Fruit fly (Drosophila melanogaster) whole organism, wandering third instar larva: Measurements from ENCODE around the gene bocks.

Experiments
- CG9705 ChIP-seq: fragments of 200-800 bp; sonication (Bioruptor generic); optimal IDR thresholded peaks from 2 replicates; lab custom pipeline; 2018; ENCODE audit warnings: missing biosample characterization, mild to moderate bottlenecking, missing genetic modification characterization
- Dfd ChIP-seq: fragments of >200 bp; optimal IDR thresholded peaks from 2 replicates; lab custom pipeline; 2017; ENCODE audit warnings: missing biosample characterization, missing genetic modification characterization
- HLH106 ChIP-seq: fragments of 200-800 bp; optimal IDR thresholded peaks from 3 replicates; lab custom pipeline; 2019; ENCODE audit warnings: missing biosample characterization, mild to moderate bottlenecking, missing genetic modification characterization, moderate library complexity
- Hnf4 ChIP-seq: fragments of 200-800 bp; sonication (Bioruptor generic); optimal IDR thresholded peaks from 2 replicates; lab custom pipeline; 2016; ENCODE audit warnings: missing biosample characterization, mild to moderate bottlenecking, missing genetic modification characterization
- N ChIP-seq: fragments of >200 bp; optimal IDR thresholded peaks from 2 replicates; lab custom pipeline; 2018; ENCODE audit warnings: missing biosample characterization, missing external identifiers, missing genetic modification characterization
- Rel ChIP-seq, 2 experiments: fragments of 200-800 bp; sonication (Bioruptor generic) in 1 of 2; optimal IDR thresholded peaks; 2 replicates in 1 of 2; 3 replicates in 1 of 2; lab custom pipeline; 2016 to 2019; ENCODE audit warnings: mild to moderate bottlenecking in 2 of 2, missing biosample characterization in 2 of 2, missing genetic modification characterization in 2 of 2, moderate library complexity in 1 of 2
- brk ChIP-seq: fragments of 200-800 bp; sonication (Bioruptor generic); optimal IDR thresholded peaks from 2 replicates; lab custom pipeline; 2016; ENCODE audit warnings: missing biosample characterization, mild to moderate bottlenecking, missing genetic modification characterization
- foxo ChIP-seq, 2 experiments: fragments of 200-800 bp; sonication (Bioruptor generic); optimal IDR thresholded peaks; 2 replicates in 1 of 2; 3 replicates in 1 of 2; lab custom pipeline; 2016 to 2017; ENCODE audit warnings: missing biosample characterization in 2 of 2, missing genetic modification characterization in 2 of 2
- h ChIP-seq: fragments of 200-800 bp; sonication (Bioruptor generic); optimal IDR thresholded peaks from 3 replicates; lab custom pipeline; 2016; ENCODE audit warnings: missing biosample characterization, mild to moderate bottlenecking, missing genetic modification characterization
- lola ChIP-seq: fragments of >200 bp; optimal IDR thresholded peaks from 2 replicates; lab custom pipeline; 2017; ENCODE audit warnings: missing biosample characterization, missing genetic modification characterization
- pan ChIP-seq: fragments of >200 bp; optimal IDR thresholded peaks from 2 replicates; lab custom pipeline; 2017
- psq ChIP-seq: fragments of 200-800 bp; sonication (Bioruptor generic); optimal IDR thresholded peaks from 3 replicates; lab custom pipeline; 2017; ENCODE audit warnings: missing biosample characterization, mild to moderate bottlenecking, missing genetic modification characterization, moderate library complexity

DNA sequence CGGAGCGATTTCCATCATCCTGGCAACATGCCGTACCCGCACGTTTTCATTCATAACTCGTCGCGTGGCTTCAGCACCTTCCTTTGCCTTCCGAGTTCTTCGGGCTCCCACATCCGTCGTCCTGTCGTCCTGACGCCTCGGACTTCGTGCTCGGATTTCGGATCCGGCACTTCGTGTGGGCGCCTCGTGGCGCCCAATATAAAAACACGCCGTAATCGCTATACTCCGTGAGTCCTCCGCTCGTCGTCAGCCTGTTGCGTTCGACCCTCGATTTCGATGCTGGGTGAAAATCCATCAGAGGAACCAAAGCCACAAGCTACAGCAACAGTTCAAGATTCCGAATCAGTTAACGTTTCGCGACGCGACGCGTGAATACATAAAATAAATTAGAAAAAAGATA lies 49.5 kb upstream of the bocks start:
- no peak for TF ChIP-seq psq (GFP tag; lab: Kevin White, UChicago)
- no peak for TF ChIP-seq lola (GFP tag; lab: Kevin White, UChicago)
- TF ChIP-seq Hnf4 (GFP tag; lab: Kevin White, UChicago), result no peak
- no peak for TF ChIP-seq N (GFP tag; lab: Kevin White, UChicago)
- no peak for TF ChIP-seq Rel (GFP tag; optimal IDR thresholded peaks at IDR 0.05; lab: Kevin White, UChicago)
- no peak for TF ChIP-seq Rel (tag; optimal IDR thresholded peaks at IDR 0.05; lab: Kevin White, UChicago)
- no peak for TF ChIP-seq h (GFP tag; lab: Kevin White, UChicago)
- TF ChIP-seq CG9705 (GFP tag; lab: Kevin White, UChicago), result no peak
- no peak for TF ChIP-seq Dfd (GFP tag; lab: Kevin White, UChicago)
- TF ChIP-seq foxo (GFP tag; optimal IDR thresholded peaks at IDR 0.05; lab: Kevin White, UChicago), result no peak
- TF ChIP-seq HLH106 (tag; lab: Kevin White, UChicago), result no peak
- no peak for TF ChIP-seq pan (lab: Kevin White, UChicago)
- no peak for TF ChIP-seq brk
